In the genomic region with DNA sequence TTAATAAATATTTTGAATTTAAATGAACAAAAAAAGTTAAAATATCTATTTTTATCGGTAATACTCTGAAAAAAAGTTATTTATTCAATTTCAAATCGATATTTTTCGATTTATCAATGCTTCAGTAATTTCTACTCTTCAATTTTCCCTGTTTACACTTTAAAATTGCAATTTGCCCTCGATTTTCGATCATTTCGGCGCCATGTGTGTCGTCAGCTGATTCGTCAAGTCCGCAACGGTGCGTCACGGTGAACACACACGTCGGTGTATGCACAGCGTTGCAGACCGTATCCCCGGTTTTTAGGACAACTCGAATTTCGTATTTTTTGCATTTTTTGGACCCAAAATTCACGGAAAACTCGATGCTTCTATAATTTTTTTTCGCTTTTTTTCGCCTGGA, we compare ENCODE assay signal across 2 worm cellular contexts.
A peak's percentile ranks its signal among the peaks of the same experiment; 100 is the strongest.
TF ChIP-seq lines count a peak whose summit lies in the region.

Gene C18D11.3 (plus strand): TSS at position 189 of the 400 bp plus-strand sequence.

TF ChIP-seq in whole organism, L2 larva, 48 proteins besides CTCF, POLR2A, EP300 and RAD21 (continued from another document):
- TF ChIP-seq unc-55 (GFP tag; optimal IDR thresholded peaks at IDR 0.05; lab: Kevin White, UChicago) (peak; percentile 87), alr-1 (tag; optimal IDR thresholded peaks at IDR 0.05; lab: Kevin White, UChicago) (no peak), lin-11 (tag; optimal IDR thresholded peaks at IDR 0.05; lab: Kevin White, UChicago) (peak; percentile 90), nhr-129 (tag; optimal IDR thresholded peaks at IDR 0.05; lab: Kevin White, UChicago) (peak; percentile 92), nhr-21 (tag; optimal IDR thresholded peaks at IDR 0.05; lab: Kevin White, UChicago) (peak; percentile 77), skn-1 (tag; optimal IDR thresholded peaks at IDR 0.05; lab: Kevin White, UChicago) (no peak), mbf-1 (tag; optimal IDR thresholded peaks at IDR 0.05; lab: Kevin White, UChicago) (no peak), lsy-2 (tag; optimal IDR thresholded peaks at IDR 0.05; lab: Kevin White, UChicago) (peak; percentile 90 to 98), F13H6.1 (tag; optimal IDR thresholded peaks at IDR 0.05; lab: Kevin White, UChicago) (peak; percentile 81), elt-1 (tag; optimal IDR thresholded peaks at IDR 0.05; lab: Kevin White, UChicago) (no peak), unc-62 (GFP tag; optimal IDR thresholded peaks at IDR 0.05; lab: Kevin White, UChicago) (no peak), nhr-25 (tag; optimal IDR thresholded peaks at IDR 0.05; lab: Kevin White, UChicago) (peak; percentile 85), lin-13 (GFP tag; optimal IDR thresholded peaks at IDR 0.05; lab: Kevin White, UChicago) (peak; percentile 84), elt-3 (tag; optimal IDR thresholded peaks at IDR 0.05; lab: Kevin White, UChicago) (no peak), mab-5 (tag; optimal IDR thresholded peaks at IDR 0.05; lab: Kevin White, UChicago) (no peak), nhr-12 (tag; optimal IDR thresholded peaks at IDR 0.05; lab: Kevin White, UChicago) (no peak), ztf-1 (GFP tag; conservative IDR thresholded peaks at IDR 0.05; lab: Robert Waterston, UW) (no peak), Y55F3AM.14 (GFP tag; optimal IDR thresholded peaks at IDR 0.05; lab: Kevin White, UChicago) (no peak), unc-39 (tag; optimal IDR thresholded peaks at IDR 0.05; lab: Kevin White, UChicago) (no peak), fos-1 (tag; optimal IDR thresholded peaks at IDR 0.05; lab: Kevin White, UChicago) (peak; percentile 86), crh-2 (tag; optimal IDR thresholded peaks at IDR 0.05; lab: Kevin White, UChicago) (peak; percentile 88), nhr-10 (tag; optimal IDR thresholded peaks at IDR 0.05; lab: Kevin White, UChicago) (peak; percentile 24), sem-4 (tag; optimal IDR thresholded peaks at IDR 0.05; lab: Kevin White, UChicago) (peak; percentile 84), R02D3.7 (tag; optimal IDR thresholded peaks at IDR 0.05; lab: Kevin White, UChicago) (no peak), sma-3 (GFP tag; optimal IDR thresholded peaks at IDR 0.05; lab: Kevin White, UChicago) (peak; percentile 82), nhr-11 (tag; optimal IDR thresholded peaks at IDR 0.05; lab: Kevin White, UChicago) (no peak), dmd-4 (tag; optimal IDR thresholded peaks at IDR 0.05; lab: Kevin White, UChicago) (no peak)

TF ChIP-seq in whole organism, L4 larva, 104 proteins besides CTCF, POLR2A, EP300 and RAD21 (continued from another document):
- TF ChIP-seq dmd-6 (GFP tag; IDR thresholded peaks at IDR 0.05; lab: Robert Waterston, UW), result peak; percentile 87
- TF ChIP-seq Y75B8A.6 (GFP tag; IDR thresholded peaks at IDR 0.05; lab: Robert Waterston, UW), result no peak
- 0 out of 2 replicates have a peak, but pooled peaks have one; percentile 18 for TF ChIP-seq zfp-3 (GFP tag; conservative IDR thresholded peaks at IDR 0.05; lab: Robert Waterston, UW)
- TF ChIP-seq ceh-20 (GFP tag; IDR thresholded peaks at IDR 0.05; lab: Robert Waterston, UW), result 0 out of 2 replicates have a peak, but pooled peaks have one; percentile 39
- TF ChIP-seq Y48G9A.11 (GFP tag; IDR thresholded peaks at IDR 0.05; lab: Robert Waterston, UW), result no peak
- TF ChIP-seq nhr-111 (GFP tag; optimal IDR thresholded peaks at IDR 0.05; lab: Kevin White, UChicago), result no peak
- peak; percentile 77 for TF ChIP-seq dpl-1 (GFP tag; optimal IDR thresholded peaks at IDR 0.05; lab: Kevin White, UChicago)
- TF ChIP-seq R02D3.7 (tag; optimal IDR thresholded peaks at IDR 0.05; lab: Kevin White, UChicago), result no peak
- peak; percentile 87 to 98 for TF ChIP-seq lsy-2 (tag; optimal IDR thresholded peaks at IDR 0.05; lab: Kevin White, UChicago)
- TF ChIP-seq pqm-1 (tag; optimal IDR thresholded peaks at IDR 0.05; lab: Kevin White, UChicago), result no peak
- no peak for TF ChIP-seq ces-1 (GFP tag; optimal IDR thresholded peaks at IDR 0.05; lab: Kevin White, UChicago)
- TF ChIP-seq nhr-237 (tag; optimal IDR thresholded peaks at IDR 0.05; lab: Kevin White, UChicago), result no peak
- peak; percentile 86 for TF ChIP-seq mes-2 (tag; optimal IDR thresholded peaks at IDR 0.05; lab: Kevin White, UChicago; ENCODE audit: poor library complexity, severe bottlenecking)
- TF ChIP-seq unc-39 (tag; optimal IDR thresholded peaks at IDR 0.05; lab: Kevin White, UChicago), result no peak
- no peak for TF ChIP-seq egl-27 (tag; optimal IDR thresholded peaks at IDR 0.05; lab: Kevin White, UChicago)
- TF ChIP-seq aha-1 (tag; lab: Kevin White, UChicago), result peak; percentile 99
- peak; percentile 36 for TF ChIP-seq unc-130 (GFP tag; optimal IDR thresholded peaks at IDR 0.05; lab: Kevin White, UChicago)
- peak in 1 of 2 experiments; percentile 38 for TF ChIP-seq daf-16 (GFP tag; optimal IDR thresholded peaks at IDR 0.05; lab: Kevin White, UChicago)
- peak; percentile 99 for TF ChIP-seq daf-16 (tag; optimal IDR thresholded peaks at IDR 0.05; lab: Kevin White, UChicago)
- peak; percentile 55; the same call in 1 of the 2 replicates for TF ChIP-seq tra-1 (GFP tag; IDR thresholded peaks at IDR 0.05; lab: Robert Waterston, UW)
- no peak for TF ChIP-seq ceh-62 (tag; optimal IDR thresholded peaks at IDR 0.05; lab: Kevin White, UChicago)
- TF ChIP-seq hif-1 (tag; optimal IDR thresholded peaks at IDR 0.05; lab: Kevin White, UChicago), result peak in 1 of 2 experiments; percentile 76
- 0 out of 2 replicates have a peak, but pooled peaks have one; percentile 48 for TF ChIP-seq dmd-9 (GFP tag; IDR thresholded peaks at IDR 0.05; lab: Robert Waterston, UW)
- peak; percentile 27 for TF ChIP-seq fkh-10 (GFP tag; optimal IDR thresholded peaks at IDR 0.05; lab: Kevin White, UChicago)
- TF ChIP-seq nhr-48 (tag; optimal IDR thresholded peaks at IDR 0.05; lab: Kevin White, UChicago), result no peak
- no peak for TF ChIP-seq skn-1 (tag; optimal IDR thresholded peaks at IDR 0.05; lab: Kevin White, UChicago)
- no peak for TF ChIP-seq set-16 (GFP tag; IDR thresholded peaks at IDR 0.05; lab: Robert Waterston, UW)
- peak; percentile 83 for TF ChIP-seq nhr-11 (tag; optimal IDR thresholded peaks at IDR 0.05; lab: Kevin White, UChicago)
- TF ChIP-seq zip-2 (tag; optimal IDR thresholded peaks at IDR 0.05; lab: Kevin White, UChicago), result no peak
- TF ChIP-seq Y5F2A.4 (GFP tag; optimal IDR thresholded peaks at IDR 0.05; lab: Kevin White, UChicago), result no peak
- peak; percentile 35 for TF ChIP-seq nhr-6 (tag; optimal IDR thresholded peaks at IDR 0.05; lab: Kevin White, UChicago)
- TF ChIP-seq dmd-8 (GFP tag; IDR thresholded peaks at IDR 0.05; lab: Robert Waterston, UW), result no peak
- TF ChIP-seq madf-5 (GFP tag; IDR thresholded peaks at IDR 0.05; lab: Robert Waterston, UW), result 0 out of 4 replicates have a peak, but pooled peaks of 1 of the 2 experiments have one; percentile 8
- TF ChIP-seq F37D6.2 (tag; optimal IDR thresholded peaks at IDR 0.05; lab: Kevin White, UChicago), result peak; percentile 25
- peak; percentile 56 for TF ChIP-seq ztf-7 (tag; optimal IDR thresholded peaks at IDR 0.05; lab: Kevin White, UChicago)
- no peak for TF ChIP-seq spr-3 (GFP tag; optimal IDR thresholded peaks at IDR 0.05; lab: Kevin White, UChicago)
- peak; percentile 29 for TF ChIP-seq nhr-102 (tag; optimal IDR thresholded peaks at IDR 0.05; lab: Kevin White, UChicago)
- peak; percentile 98 for TF ChIP-seq mxl-3 (GFP tag; optimal IDR thresholded peaks at IDR 0.05; lab: Kevin White, UChicago)
- TF ChIP-seq unc-62 (GFP tag; optimal IDR thresholded peaks at IDR 0.05 in 1 of 2; lab: Kevin White, UChicago), result peak in 1 of 2 experiments; percentile 97
- no peak for TF ChIP-seq unc-62 (tag; optimal IDR thresholded peaks at IDR 0.05; lab: Kevin White, UChicago)
- peak; percentile 83 for TF ChIP-seq lin-38 (GFP tag; IDR thresholded peaks at IDR 0.05; lab: Robert Waterston, UW)
- peak; percentile 88 for TF ChIP-seq dve-1 (tag; optimal IDR thresholded peaks at IDR 0.05; lab: Kevin White, UChicago; ENCODE audit: insufficient read depth)
- no peak for TF ChIP-seq ZK546.5 (tag; optimal IDR thresholded peaks at IDR 0.05; lab: Kevin White, UChicago)
- peak; percentile 20 for TF ChIP-seq ama-1 (optimal IDR thresholded peaks at IDR 0.05; lab: Kevin White, UChicago)
- TF ChIP-seq mdt-29 (GFP tag; IDR thresholded peaks at IDR 0.05; lab: Robert Waterston, UW), result no peak
- peak; percentile 73 for TF ChIP-seq hmg-1.1 (GFP tag; IDR thresholded peaks at IDR 0.05; lab: Robert Waterston, UW)
- peak; percentile 13; the same call in 1 of the 2 replicates for TF ChIP-seq pha-4 (GFP tag; IDR thresholded peaks at IDR 0.05; lab: Robert Waterston, UW)
- peak; percentile 21 for TF ChIP-seq pha-4 (tag; optimal IDR thresholded peaks at IDR 0.05; lab: Kevin White, UChicago)
- TF ChIP-seq nhr-42 (GFP tag; IDR thresholded peaks at IDR 0.05; lab: Robert Waterston, UW), result 0 out of 2 replicates have a peak, but pooled peaks have one; percentile 19
- TF ChIP-seq saeg-2 (GFP tag; IDR thresholded peaks at IDR 0.05; lab: Robert Waterston, UW), result no peak
- no peak for TF ChIP-seq daf-19 (GFP tag; conservative IDR thresholded peaks at IDR 0.05; lab: Robert Waterston, UW)
- no peak for TF ChIP-seq F26F4.8 (GFP tag; conservative IDR thresholded peaks at IDR 0.05; lab: Robert Waterston, UW)
- TF ChIP-seq tag-97 (GFP tag; IDR thresholded peaks at IDR 0.05; lab: Robert Waterston, UW), result no peak
- TF ChIP-seq nhr-28 (tag; optimal IDR thresholded peaks at IDR 0.05; lab: Kevin White, UChicago), result peak; percentile 67
- no peak for TF ChIP-seq zip-11 (GFP tag; IDR thresholded peaks at IDR 0.05; lab: Robert Waterston, UW)
- TF ChIP-seq lin-13 (GFP tag; optimal IDR thresholded peaks at IDR 0.05; lab: Kevin White, UChicago), result peak; percentile 88
- TF ChIP-seq hlh-30 (tag; optimal IDR thresholded peaks at IDR 0.05; lab: Kevin White, UChicago; ENCODE audit: insufficient read depth), result peak; percentile 99
- TF ChIP-seq nhr-41 (GFP tag; IDR thresholded peaks at IDR 0.05; lab: Robert Waterston, UW), result no peak
- TF ChIP-seq Y105C5A.15 (GFP tag; IDR thresholded peaks at IDR 0.05; lab: Robert Waterston, UW), result no peak
- TF ChIP-seq cey-2 (tag; optimal IDR thresholded peaks at IDR 0.05; lab: Kevin White, UChicago; ENCODE audit: borderline replicate concordance, insufficient read depth), result no peak
- TF ChIP-seq lin-39 (tag; optimal IDR thresholded peaks at IDR 0.05; lab: Kevin White, UChicago), result no peak
- TF ChIP-seq zag-1 (tag; optimal IDR thresholded peaks at IDR 0.05; lab: Kevin White, UChicago), result no peak
- peak; percentile 74 for TF ChIP-seq rbr-2 (tag; optimal IDR thresholded peaks at IDR 0.05; lab: Kevin White, UChicago)
- no peak for TF ChIP-seq ztf-11 (tag; optimal IDR thresholded peaks at IDR 0.05; lab: Kevin White, UChicago)
TF ChIP-seq in whole organism, L4 larva: peak in this region for 44.
